Worm (Caenorhabditis elegans) whole organism, midembryonic: ENCODE data around the gene T10C6.10.

Source experiments
- T22C8.4 ChIP-seq: fragments of 200-800 bp; sonication (Bioruptor generic); IDR thresholded peaks from 2 replicates; pipeline ENCODE4 v1.3.6; 2022; ENCODE audit warnings: missing genetic modification characterization, missing compliant biosample characterization
- cog-1 ChIP-seq: sonication (generic microtip); optimal IDR thresholded peaks from 2 replicates; lab custom pipeline; 2016; ENCODE audit warnings: missing genetic modification characterization, missing compliant biosample characterization
- flt-1 ChIP-seq: fragments of 200-800 bp; sonication (Bioruptor generic); IDR thresholded peaks from 2 replicates; pipeline ENCODE4 v1.3.6; 2022; ENCODE audit warnings: missing genetic modification characterization, missing compliant biosample characterization
- klf-2 ChIP-seq: fragments of 200-800 bp; sonication (Bioruptor generic); conservative IDR thresholded peaks from 2 replicates; pipeline ENCODE4 v1.3.6; 2022; ENCODE audit warnings: missing genetic modification reagents, missing genetic modification characterization, missing compliant biosample characterization
- med-1 ChIP-seq: sonication (generic microtip); optimal IDR thresholded peaks from 2 replicates; lab custom pipeline; 2017; ENCODE audit warnings: missing genetic modification characterization, mild to moderate bottlenecking, missing compliant biosample characterization, antibody characterized with exemption, missing genetic modification reagents; ENCODE audit not compliant: insufficient read depth
- ref-1 ChIP-seq: fragments of 200-800 bp; sonication (Bioruptor generic); conservative IDR thresholded peaks from 2 replicates; pipeline ENCODE4 v1.3.6; 2022; ENCODE audit warnings: missing genetic modification reagents, missing genetic modification characterization, missing compliant biosample characterization
- tab-1 ChIP-seq: fragments of 200-800 bp; sonication (Bioruptor generic); IDR thresholded peaks from 2 replicates; pipeline ENCODE4 v1.3.6; 2022; ENCODE audit warnings: missing genetic modification characterization, missing compliant biosample characterization
- ztf-23 ChIP-seq: fragments of 200-800 bp; sonication (Bioruptor generic); IDR thresholded peaks from 2 replicates; pipeline ENCODE4 v1.3.6; 2022; ENCODE audit warnings: missing genetic modification reagents, missing genetic modification characterization, missing compliant biosample characterization
- ztf-29 ChIP-seq: fragments of 200-800 bp; sonication (Bioruptor generic); IDR thresholded peaks from 2 replicates; pipeline ENCODE4 v1.3.6; 2022; ENCODE audit warnings: missing genetic modification reagents, missing genetic modification characterization, missing compliant biosample characterization

DNA sequence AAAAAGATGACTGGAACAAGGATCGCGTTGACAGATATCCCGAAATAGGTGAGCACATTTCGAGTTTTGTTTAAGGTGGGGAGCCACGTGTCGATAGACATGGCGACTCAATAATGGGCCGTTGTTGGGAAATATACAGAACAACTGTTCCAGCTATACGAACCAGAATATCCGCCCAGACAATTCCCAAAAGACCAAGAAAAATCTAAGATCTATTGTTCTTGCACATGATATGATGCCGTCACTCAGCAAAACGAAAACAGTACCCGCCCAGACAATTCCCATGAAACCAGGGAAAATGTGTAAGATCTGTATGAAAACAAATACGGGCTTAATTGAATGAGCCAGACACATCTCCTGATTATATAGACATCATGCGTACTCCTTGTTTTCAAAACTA is 28.7 kb upstream of the T10C6.10 start, which contains the start of gene str-231:
- TF ChIP-seq flt-1 (GFP tag; lab: Robert Waterston, UW) = no peak
- no peak for TF ChIP-seq klf-2
- no peak for TF ChIP-seq ztf-29
- TF ChIP-seq tab-1 (GFP tag; lab: Robert Waterston, UW) = no peak
- TF ChIP-seq ztf-23 (GFP tag; lab: Robert Waterston, UW) = no peak
- no peak for TF ChIP-seq ref-1
- no peak for TF ChIP-seq cog-1 (tag; lab: Kevin White, UChicago)
- no peak for TF ChIP-seq T22C8.4
- TF ChIP-seq med-1 (GFP tag; lab: Kevin White, UChicago) = no peak
